Worm (Caenorhabditis elegans) whole organism, L4 larva: ENCODE data around the gene F16G10.5.

Experiments
- F49E8.2 ChIP-seq: sonication (generic microtip); optimal IDR thresholded peaks from 2 replicates; lab custom pipeline; 2016; ENCODE audit warnings: missing compliant biosample characterization, mild to moderate bottlenecking, missing genetic modification characterization, borderline replicate concordance
- T26A8.4 ChIP-seq: fragments of 200-800 bp; sonication (Bioruptor generic); IDR thresholded peaks from 2 replicates; pipeline ENCODE4 v1.3.6; 2022; ENCODE audit warnings: missing genetic modification characterization, missing compliant biosample characterization
- Y75B8A.6 ChIP-seq: fragments of 200-800 bp; sonication (Bioruptor generic); IDR thresholded peaks from 2 replicates; pipeline ENCODE4 v1.3.6; 2022; ENCODE audit warnings: missing genetic modification reagents, missing genetic modification characterization, missing compliant biosample characterization
- ceh-20 ChIP-seq: fragments of 200-800 bp; sonication (Bioruptor generic); IDR thresholded peaks from 2 replicates; pipeline ENCODE4 v1.3.6; 2022; ENCODE audit warnings: missing genetic modification reagents, missing genetic modification characterization, missing compliant biosample characterization
- ceh-44 ChIP-seq: fragments of 200-800 bp; sonication (Bioruptor generic); IDR thresholded peaks from 2 replicates; pipeline ENCODE4 v1.3.6; 2022; ENCODE audit warnings: missing genetic modification reagents, missing genetic modification characterization, missing compliant biosample characterization
- set-16 ChIP-seq: fragments of 200-800 bp; sonication (Bioruptor generic); IDR thresholded peaks from 2 replicates; pipeline ENCODE4 v1.3.6; 2022; ENCODE audit warnings: missing genetic modification reagents, missing genetic modification characterization, missing compliant biosample characterization

- TF ChIP-seq Y75B8A.6 (GFP tag; lab: Robert Waterston, UW) (no peak), F49E8.2 (no peak), ceh-44 (GFP tag; lab: Robert Waterston, UW) (no peak), ceh-20 (GFP tag; lab: Robert Waterston, UW) (no peak), T26A8.4 (GFP tag; lab: Robert Waterston, UW) (no peak), set-16 (GFP tag; lab: Robert Waterston, UW) (no peak)
Measured at ce11 chrII:2317883-2318357, 49.2 kb upstream of the F16G10.5 start, which contains the start of the genes ZK1240.5 and ZK1240.9.
